Fruit fly (Drosophila melanogaster): ENCODE measurements around the gene p53.

Gene p53

DNA sequence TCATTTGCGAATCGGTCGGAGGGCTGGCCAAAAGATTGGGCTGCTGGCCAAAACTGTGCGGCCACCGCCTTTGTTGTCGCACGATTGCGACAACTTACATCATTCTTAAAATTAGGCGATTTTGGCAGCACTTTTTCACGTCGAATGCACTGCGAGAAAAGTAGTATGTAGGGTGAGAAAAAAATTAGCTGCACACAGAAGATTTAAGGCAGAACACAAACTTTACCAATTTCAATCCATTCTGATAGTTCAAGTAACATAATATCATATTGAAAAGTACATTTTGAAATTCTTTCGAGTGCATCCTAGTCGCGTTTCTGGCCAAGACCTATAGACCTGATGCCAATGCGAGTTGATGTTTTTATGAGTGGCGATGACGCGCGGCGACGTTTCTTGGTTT is 25.4 kb downstream of the p53 start (continued):
- TF ChIP-seq slp2 (GFP tag; optimal IDR thresholded peaks at IDR 0.05), result peak; percentile 51
- TF ChIP-seq GATAe (GFP tag; conservative IDR thresholded peaks at IDR 0.05), result peak; percentile 11; the same call in 1 of the 2 replicates
- no peak for TF ChIP-seq Dref (GFP tag; IDR thresholded peaks at IDR 0.05)
- TF ChIP-seq CG14441 (GFP tag; IDR thresholded peaks at IDR 0.05), result peak; percentile 68
- TF ChIP-seq CG11247 (GFP tag; IDR thresholded peaks at IDR 0.05), result peak; percentile 67
- peak; percentile 24 for TF ChIP-seq her (GFP tag; optimal IDR thresholded peaks at IDR 0.05)
- peak; percentile 14 for TF ChIP-seq Side (GFP tag; optimal IDR thresholded peaks at IDR 0.05)
- no peak for TF ChIP-seq dati (GFP tag; IDR thresholded peaks at IDR 0.05)
- no peak for TF ChIP-seq Sry-β (GFP tag; optimal IDR thresholded peaks at IDR 0.05)
- TF ChIP-seq CG2678 (tag; optimal IDR thresholded peaks at IDR 0.05), result peak; percentile 65
- peak; percentile 37; the same call in 1 of the 2 replicates for TF ChIP-seq sisA (GFP tag; IDR thresholded peaks at IDR 0.05)
- peak; percentile 2 for TF ChIP-seq CG1602 (GFP tag; optimal IDR thresholded peaks at IDR 0.05)
- no peak for TF ChIP-seq D (optimal IDR thresholded peaks at IDR 0.05)
- TF ChIP-seq D (GFP tag; optimal IDR thresholded peaks at IDR 0.05), result no peak
- TF ChIP-seq CG3163 (GFP tag; optimal IDR thresholded peaks at IDR 0.05), result peak; percentile 0
- TF ChIP-seq CG9932 (GFP tag; IDR thresholded peaks at IDR 0.05), result peak; percentile 90
- TF ChIP-seq CG4820 (GFP tag; optimal IDR thresholded peaks at IDR 0.05), result peak; percentile 18
- TF ChIP-seq CG15269 (tag; optimal IDR thresholded peaks at IDR 0.05), result peak; percentile 47
- no peak for TF ChIP-seq Neu2 (GFP tag; optimal IDR thresholded peaks at IDR 0.05; ENCODE audit: borderline replicate concordance)
- TF ChIP-seq ssp (GFP tag; IDR thresholded peaks at IDR 0.05), result peak; percentile 24; the same call in 1 of the 2 replicates
- TF ChIP-seq Abd-B (GFP tag; optimal IDR thresholded peaks at IDR 0.05), result peak; percentile 19
- TF ChIP-seq CG10979 (tag; optimal IDR thresholded peaks at IDR 0.05), result no peak
- no peak for TF ChIP-seq CG4617 (GFP tag; optimal IDR thresholded peaks at IDR 0.05; ENCODE audit: borderline replicate concordance)
- TF ChIP-seq gsb-n (tag; optimal IDR thresholded peaks at IDR 0.05), result no peak
- TF ChIP-seq Nf-YB (GFP tag; optimal IDR thresholded peaks at IDR 0.05), result no peak
- TF ChIP-seq CG8478 (optimal IDR thresholded peaks at IDR 0.05), result no peak
- TF ChIP-seq Scr (GFP tag; IDR thresholded peaks at IDR 0.05; ENCODE audit: partially characterized antibody), result no peak
- TF ChIP-seq Nf-YC (tag; optimal IDR thresholded peaks at IDR 0.05), result no peak
- TF ChIP-seq Six4 (GFP tag; optimal IDR thresholded peaks at IDR 0.05), result peak; percentile 29
- no peak for TF ChIP-seq CG5180 (GFP tag; optimal IDR thresholded peaks at IDR 0.05)
- peak; percentile 76; the same call in 1 of the 2 replicates for TF ChIP-seq sob (GFP tag; IDR thresholded peaks at IDR 0.05)
- peak; percentile 55 for TF ChIP-seq unpg (GFP tag; optimal IDR thresholded peaks at IDR 0.05)
- TF ChIP-seq CG10366 (GFP tag; IDR thresholded peaks at IDR 0.05), result peak; percentile 58
- TF ChIP-seq Myb (GFP tag; optimal IDR thresholded peaks at IDR 0.05), result peak; percentile 46
- peak; percentile 70 for TF ChIP-seq CG13624 (GFP tag; optimal IDR thresholded peaks at IDR 0.05)
- TF ChIP-seq CG2120 (GFP tag; optimal IDR thresholded peaks at IDR 0.05), result peak; percentile 79
- TF ChIP-seq CG18599 (GFP tag; optimal IDR thresholded peaks at IDR 0.05), result peak; percentile 43
- peak; percentile 32 for TF ChIP-seq phol (tag; optimal IDR thresholded peaks at IDR 0.05)
- TF ChIP-seq CG11695 (GFP tag; IDR thresholded peaks at IDR 0.05), result peak; percentile 39; the same call in 1 of the 3 replicates
- TF ChIP-seq sens-2 (GFP tag; IDR thresholded peaks at IDR 0.05), result no peak
- no peak for TF ChIP-seq CG6854 (GFP tag; optimal IDR thresholded peaks at IDR 0.05)
- TF ChIP-seq caup (GFP tag; optimal IDR thresholded peaks at IDR 0.05; ENCODE audit: severe bottlenecking), result peak; percentile 40
- peak; percentile 54 for TF ChIP-seq luna (GFP tag; optimal IDR thresholded peaks at IDR 0.05)
- no peak for TF ChIP-seq Hmx (GFP tag; optimal IDR thresholded peaks at IDR 0.05)
- peak; percentile 54 for TF ChIP-seq CG11504 (tag; optimal IDR thresholded peaks at IDR 0.05)
- TF ChIP-seq gem (tag; optimal IDR thresholded peaks at IDR 0.05), result peak; percentile 67
- TF ChIP-seq Rfx (GFP tag; IDR thresholded peaks at IDR 0.05), result peak; percentile 86; the same call in 1 of the 2 replicates
- TF ChIP-seq Bteb2 (GFP tag; optimal IDR thresholded peaks at IDR 0.05), result peak; percentile 43
- TF ChIP-seq ind (GFP tag; optimal IDR thresholded peaks at IDR 0.05), result peak; percentile 69
- TF ChIP-seq Sin3A (optimal IDR thresholded peaks at IDR 0.05), result no peak
- TF ChIP-seq ken (GFP tag; IDR thresholded peaks at IDR 0.05), result 0 out of 3 replicates have a peak, but pooled peaks have one; percentile 12
- peak; percentile 20 for TF ChIP-seq emc (GFP tag; optimal IDR thresholded peaks at IDR 0.05)
